Worm (Caenorhabditis elegans) whole organism, L2 larva: ENCODE measurements around the gene slc-25A18.1.

Experiments used
- C34F6.9 ChIP-seq: fragments of 150-350 bp; optimal IDR thresholded peaks from 2 replicates; lab custom pipeline; 2014; ENCODE audit warnings: missing biosample characterization, missing genetic modification characterization
- F13H6.1 ChIP-seq: sonication (generic microtip); optimal IDR thresholded peaks from 2 replicates; lab custom pipeline; 2016; ENCODE audit warnings: missing genetic modification characterization, missing compliant biosample characterization
- R02D3.7 ChIP-seq: fragments of 150-350 bp; optimal IDR thresholded peaks from 2 replicates; lab custom pipeline; 2014; ENCODE audit warnings: missing biosample characterization, missing genetic modification characterization
- Y55F3AM.14 ChIP-seq: fragments of 200-800 bp; sonication (Bioruptor generic); optimal IDR thresholded peaks from 2 replicates; lab custom pipeline; 2018; ENCODE audit warnings: mild to moderate bottlenecking, missing genetic modification characterization, missing compliant biosample characterization
- ZK546.5 ChIP-seq: sonication (generic microtip); optimal IDR thresholded peaks from 2 replicates; lab custom pipeline; 2017; ENCODE audit warnings: missing biosample characterization, missing genetic modification characterization
- alr-1 ChIP-seq: fragments of 150-350 bp; optimal IDR thresholded peaks from 2 replicates; lab custom pipeline; 2014; ENCODE audit warnings: missing biosample characterization, missing genetic modification characterization
- aly-2 ChIP-seq: fragments of 150-350 bp; optimal IDR thresholded peaks from 2 replicates; lab custom pipeline; 2014; ENCODE audit warnings: missing biosample characterization, missing genetic modification characterization
- ama-1 ChIP-seq: fragments of 150-350 bp; optimal IDR thresholded peaks from 2 replicates; lab custom pipeline; 2018; ENCODE audit warnings: inconsistent platforms
- blmp-1 ChIP-seq: sonication (generic microtip); optimal IDR thresholded peaks from 2 replicates; lab custom pipeline; 2017; ENCODE audit warnings: missing genetic modification characterization, mild to moderate bottlenecking, missing compliant biosample characterization, antibody characterized with exemption, moderate library complexity; ENCODE audit not compliant: insufficient read depth
- ceh-16 ChIP-seq: fragments of 150-350 bp; optimal IDR thresholded peaks from 2 replicates; lab custom pipeline; 2014; ENCODE audit warnings: missing biosample characterization, missing genetic modification characterization
- ceh-82 ChIP-seq: fragments of 150-350 bp; optimal IDR thresholded peaks from 2 replicates; lab custom pipeline; 2014; ENCODE audit warnings: missing biosample characterization, missing genetic modification characterization
- crh-2 ChIP-seq: sonication (generic microtip); optimal IDR thresholded peaks from 2 replicates; lab custom pipeline; 2017; ENCODE audit warnings: missing biosample characterization, missing genetic modification characterization
- dmd-4 ChIP-seq: sonication (generic microtip); optimal IDR thresholded peaks from 2 replicates; lab custom pipeline; 2017; ENCODE audit warnings: missing biosample characterization, missing genetic modification characterization
- egl-27 ChIP-seq: sonication (generic microtip); optimal IDR thresholded peaks from 3 replicates; lab custom pipeline; 2017; ENCODE audit warnings: missing biosample characterization, missing genetic modification reagents, missing genetic modification characterization
- elt-1 ChIP-seq: fragments of 150-350 bp; optimal IDR thresholded peaks from 2 replicates; lab custom pipeline; 2014; ENCODE audit warnings: missing biosample characterization, missing genetic modification characterization
- elt-3 ChIP-seq: sonication (generic microtip); optimal IDR thresholded peaks from 2 replicates; lab custom pipeline; 2017; ENCODE audit warnings: missing biosample characterization, missing genetic modification characterization
- fos-1 ChIP-seq: fragments of 150-350 bp; optimal IDR thresholded peaks from 2 replicates; lab custom pipeline; 2014; ENCODE audit warnings: missing biosample characterization, missing genetic modification characterization
- gmeb-1 ChIP-seq: fragments of 150-350 bp; optimal IDR thresholded peaks from 2 replicates; lab custom pipeline; 2014; ENCODE audit warnings: missing biosample characterization, missing genetic modification characterization
- lin-11 ChIP-seq: fragments of 150-350 bp; sonication (generic microtip); optimal IDR thresholded peaks from 2 replicates; lab custom pipeline; 2014; ENCODE audit warnings: missing biosample characterization, missing genetic modification characterization, inconsistent platforms, mixed read lengths
- lin-13 ChIP-seq: fragments of 150-350 bp; optimal IDR thresholded peaks from 2 replicates; lab custom pipeline; 2014; ENCODE audit warnings: missing biosample characterization, missing genetic modification reagents, missing genetic modification characterization
- lin-39 ChIP-seq: fragments of 150-350 bp; optimal IDR thresholded peaks from 2 replicates; lab custom pipeline; 2014; ENCODE audit warnings: missing biosample characterization, missing genetic modification reagents, missing genetic modification characterization
- lsy-2 ChIP-seq, 2 experiments: fragments of 150-350 bp in 1 of 2; sonication (generic microtip) in 1 of 2; optimal IDR thresholded peaks; 2 replicates each; lab custom pipeline; 2014 to 2017; ENCODE audit warnings: missing biosample characterization in 2 of 2, missing genetic modification characterization in 2 of 2
- mab-5 ChIP-seq: fragments of 150-350 bp; optimal IDR thresholded peaks from 2 replicates; lab custom pipeline; 2014; ENCODE audit warnings: missing biosample characterization, missing genetic modification characterization
- mbf-1 ChIP-seq: sonication (generic microtip); optimal IDR thresholded peaks from 2 replicates; lab custom pipeline; 2017; ENCODE audit warnings: missing biosample characterization, missing genetic modification characterization
- mdl-1 ChIP-seq, 2 experiments: fragments of 150-350 bp in 1 of 2; sonication (generic microtip) in 1 of 2; optimal IDR thresholded peaks; 2 replicates each; lab custom pipeline; 2017; ENCODE audit warnings: missing biosample characterization in 2 of 2, missing genetic modification characterization in 2 of 2
- nhr-10 ChIP-seq: sonication (generic microtip); optimal IDR thresholded peaks from 2 replicates; lab custom pipeline; 2017; ENCODE audit warnings: missing biosample characterization, missing genetic modification characterization
- nhr-11 ChIP-seq: fragments of 150-350 bp; optimal IDR thresholded peaks from 2 replicates; lab custom pipeline; 2014; ENCODE audit warnings: missing biosample characterization, missing genetic modification characterization
- nhr-12 ChIP-seq: fragments of 150-350 bp; optimal IDR thresholded peaks from 2 replicates; lab custom pipeline; 2014; ENCODE audit warnings: missing biosample characterization, missing genetic modification characterization
- nhr-129 ChIP-seq: fragments of 150-350 bp; optimal IDR thresholded peaks from 2 replicates; lab custom pipeline; 2014; ENCODE audit warnings: missing biosample characterization, missing genetic modification characterization
- nhr-21 ChIP-seq: fragments of 150-350 bp; optimal IDR thresholded peaks from 2 replicates; lab custom pipeline; 2014; ENCODE audit warnings: missing biosample characterization, missing genetic modification characterization
- nhr-23 ChIP-seq: fragments of 150-350 bp; optimal IDR thresholded peaks from 2 replicates; lab custom pipeline; 2014; ENCODE audit warnings: missing biosample characterization, missing genetic modification reagents, missing genetic modification characterization
- nhr-237 ChIP-seq: fragments of 150-350 bp; optimal IDR thresholded peaks from 2 replicates; lab custom pipeline; 2014; ENCODE audit warnings: missing biosample characterization, missing genetic modification characterization
- nhr-25 ChIP-seq: fragments of 150-350 bp; sonication (generic microtip); optimal IDR thresholded peaks from 3 replicates; lab custom pipeline; 2014; ENCODE audit warnings: missing biosample characterization, missing genetic modification characterization
- nhr-6 ChIP-seq: fragments of 150-350 bp; optimal IDR thresholded peaks from 2 replicates; lab custom pipeline; 2014; ENCODE audit warnings: missing biosample characterization, missing genetic modification characterization
- nhr-77 ChIP-seq: fragments of 150-350 bp; optimal IDR thresholded peaks from 2 replicates; lab custom pipeline; 2014; ENCODE audit warnings: missing biosample characterization, missing genetic modification characterization
- peb-1 ChIP-seq: fragments of 150-350 bp; optimal IDR thresholded peaks from 2 replicates; lab custom pipeline; 2014; ENCODE audit warnings: missing biosample characterization, missing genetic modification characterization
- sem-4 ChIP-seq: fragments of 150-350 bp; optimal IDR thresholded peaks from 2 replicates; lab custom pipeline; 2014; ENCODE audit warnings: missing biosample characterization, missing genetic modification reagents, missing genetic modification characterization
- skn-1 ChIP-seq: sonication (generic microtip); optimal IDR thresholded peaks from 2 replicates; lab custom pipeline; 2017; ENCODE audit warnings: missing biosample characterization, missing genetic modification characterization
- sma-3 ChIP-seq: sonication (generic microtip); optimal IDR thresholded peaks from 2 replicates; lab custom pipeline; 2016; ENCODE audit warnings: missing genetic modification reagents, missing genetic modification characterization, missing compliant biosample characterization
- sma-9 ChIP-seq, 2 experiments: fragments of 150-350 bp in 1 of 2; sonication (generic microtip) in 1 of 2; optimal IDR thresholded peaks; 2 replicates each; lab custom pipeline; 2014 to 2016; ENCODE audit warnings: missing genetic modification characterization in 2 of 2, mild to moderate bottlenecking in 1 of 2, missing biosample characterization in 1 of 2, missing compliant biosample characterization in 1 of 2, missing genetic modification reagents in 1 of 2, moderate library complexity in 1 of 2
- snpc-4 ChIP-seq: fragments of 150-350 bp; optimal IDR thresholded peaks from 2 replicates; lab custom pipeline; 2014; ENCODE audit warnings: missing biosample characterization, missing genetic modification characterization
- unc-39 ChIP-seq: fragments of 150-350 bp; optimal IDR thresholded peaks from 2 replicates; lab custom pipeline; 2014; ENCODE audit warnings: missing biosample characterization, missing genetic modification characterization
- unc-55 ChIP-seq: fragments of 150-350 bp; sonication (generic microtip); optimal IDR thresholded peaks from 3 replicates; lab custom pipeline; 2014; ENCODE audit warnings: missing biosample characterization, missing genetic modification reagents, missing genetic modification characterization
- unc-62 ChIP-seq: fragments of 150-350 bp; optimal IDR thresholded peaks from 2 replicates; lab custom pipeline; 2014; ENCODE audit warnings: missing biosample characterization, missing genetic modification reagents, missing genetic modification characterization
- zag-1 ChIP-seq: fragments of 150-350 bp; optimal IDR thresholded peaks from 2 replicates; lab custom pipeline; 2014; ENCODE audit warnings: missing biosample characterization, missing genetic modification characterization
- ztf-1 ChIP-seq: fragments of 200-800 bp; sonication (Bioruptor generic); conservative IDR thresholded peaks from 2 replicates; pipeline ENCODE4 v1.3.6; 2022; ENCODE audit warnings: missing genetic modification characterization, missing compliant biosample characterization
- ztf-11 ChIP-seq: sonication (generic microtip); optimal IDR thresholded peaks from 2 replicates; lab custom pipeline; 2017; ENCODE audit warnings: missing biosample characterization, missing genetic modification characterization
- ztf-4 ChIP-seq: fragments of 150-350 bp; optimal IDR thresholded peaks from 2 replicates; lab custom pipeline; 2014; ENCODE audit warnings: missing biosample characterization, missing genetic modification characterization

Gene slc-25A18.1

ce11 chrX:14975467-14976167 lies 28.1 kb downstream of the slc-25A18.1 start, which contains the start of gene F20D1.3:
Gene F20D1.3 (plus strand): TSS chrX:14976117.
- peak; percentile 77 for TF ChIP-seq crh-2 (tag; lab: Kevin White, UChicago)
- peak; percentile 7 for TF ChIP-seq zag-1 (tag; lab: Kevin White, UChicago)
- no peak for TF ChIP-seq ceh-16 (tag; lab: Kevin White, UChicago)
- no peak for TF ChIP-seq ZK546.5 (tag; lab: Kevin White, UChicago)
- TF ChIP-seq alr-1 (tag; lab: Kevin White, UChicago), result no peak
- no peak for TF ChIP-seq aly-2 (tag; lab: Kevin White, UChicago)
- peak; percentile 60 for TF ChIP-seq sma-9 (GFP tag; optimal IDR thresholded peaks at IDR 0.05; lab: Kevin White, UChicago)
- no peak for TF ChIP-seq sma-9 (tag; optimal IDR thresholded peaks at IDR 0.05; lab: Kevin White, UChicago)
- TF ChIP-seq blmp-1 (tag; lab: Kevin White, UChicago), result no peak
- TF ChIP-seq ztf-11, result no peak
- no peak for TF ChIP-seq peb-1
- TF ChIP-seq mbf-1 (tag; lab: Kevin White, UChicago), result no peak
- no peak for TF ChIP-seq nhr-12 (tag; lab: Kevin White, UChicago)
- TF ChIP-seq sma-3 (GFP tag; lab: Kevin White, UChicago), result peak; percentile 63
- peak; percentile 37 for TF ChIP-seq lin-13
- peak; percentile 38 for TF ChIP-seq egl-27
- TF ChIP-seq sem-4 (tag; lab: Kevin White, UChicago), result peak; percentile 24
- peak; percentile 68 for TF ChIP-seq nhr-25 (tag; lab: Kevin White, UChicago)
- no peak for TF ChIP-seq unc-62 (GFP tag; lab: Kevin White, UChicago)
- TF ChIP-seq R02D3.7 (tag; lab: Kevin White, UChicago), result no peak
- TF ChIP-seq lsy-2 (tag; optimal IDR thresholded peaks at IDR 0.05; lab: Kevin White, UChicago), result peak in 1 of 2 experiments; percentile 55
- peak; percentile 81 for TF ChIP-seq unc-55 (GFP tag; lab: Kevin White, UChicago)
- no peak for TF ChIP-seq lin-39 (tag; lab: Kevin White, UChicago)
- TF ChIP-seq nhr-11 (tag; lab: Kevin White, UChicago), result no peak
- peak; percentile 8 for TF ChIP-seq lin-11 (tag; lab: Kevin White, UChicago)
- TF ChIP-seq ceh-82 (tag; lab: Kevin White, UChicago), result no peak
- TF ChIP-seq nhr-21, result peak; percentile 28
- peak; percentile 90 for TF ChIP-seq nhr-129 (tag; lab: Kevin White, UChicago)
- TF ChIP-seq nhr-237, result no peak
- TF ChIP-seq nhr-10 (tag; lab: Kevin White, UChicago), result no peak
- peak; percentile 34 for TF ChIP-seq F13H6.1 (tag; lab: Kevin White, UChicago)
- TF ChIP-seq nhr-77 (tag; lab: Kevin White, UChicago), result no peak
- TF ChIP-seq Y55F3AM.14 (GFP tag; lab: Kevin White, UChicago), result peak; percentile 41
- no peak for TF ChIP-seq elt-3
- peak; percentile 50 for TF ChIP-seq nhr-6 (tag; lab: Kevin White, UChicago)
- TF ChIP-seq ztf-4, result no peak
- TF ChIP-seq unc-39 (tag; lab: Kevin White, UChicago), result no peak
- TF ChIP-seq nhr-23 (tag; lab: Kevin White, UChicago), result no peak
- no peak for TF ChIP-seq elt-1
- peak; percentile 73 for TF ChIP-seq C34F6.9 (tag; lab: Kevin White, UChicago)
- no peak for TF ChIP-seq ztf-1
- TF ChIP-seq snpc-4 (tag; lab: Kevin White, UChicago), result no peak
- no peak for TF ChIP-seq dmd-4 (tag; lab: Kevin White, UChicago)
- TF ChIP-seq mab-5 (tag; lab: Kevin White, UChicago), result no peak
- TF ChIP-seq gmeb-1 (tag; lab: Kevin White, UChicago), result no peak
- TF ChIP-seq ama-1, result no peak
- TF ChIP-seq mdl-1 (tag; optimal IDR thresholded peaks at IDR 0.05; lab: Kevin White, UChicago), result peak in 1 of 2 experiments; percentile 46
- peak; percentile 99 for TF ChIP-seq fos-1 (tag; lab: Kevin White, UChicago)
- TF ChIP-seq skn-1 (tag; lab: Kevin White, UChicago), result no peak
- TF ChIP-seq, all 48 proteins: peak for 19
